Worm (Caenorhabditis elegans) whole organism, L4 larva: ENCODE measurements around the gene twk-44.

Experiments used
- F10B5.3 ChIP-seq: sonication (generic microtip); optimal IDR thresholded peaks from 2 replicates; lab custom pipeline; 2016; ENCODE audit warnings: mild to moderate bottlenecking, missing genetic modification characterization, missing compliant biosample characterization
- F49E8.2 ChIP-seq: sonication (generic microtip); optimal IDR thresholded peaks from 2 replicates; lab custom pipeline; 2016; ENCODE audit warnings: missing compliant biosample characterization, mild to moderate bottlenecking, missing genetic modification characterization, borderline replicate concordance
- R02D3.7 ChIP-seq: fragments of 150-350 bp; sonication (generic microtip); optimal IDR thresholded peaks from 3 replicates; lab custom pipeline; 2014; ENCODE audit warnings: missing biosample characterization, missing genetic modification characterization
- T20F7.1 ChIP-seq: fragments of 200-800 bp; sonication (Bioruptor generic); optimal IDR thresholded peaks from 2 replicates; lab custom pipeline; 2018; ENCODE audit warnings: mild to moderate bottlenecking, missing genetic modification characterization, missing compliant biosample characterization
- Y105C5A.15 ChIP-seq: fragments of 200-800 bp; sonication (Bioruptor generic); IDR thresholded peaks from 2 replicates; pipeline ENCODE4 v1.3.6; 2022; ENCODE audit warnings: missing genetic modification characterization, missing compliant biosample characterization
- Y48G9A.11 ChIP-seq: fragments of 200-800 bp; sonication (Bioruptor generic); IDR thresholded peaks from 2 replicates; pipeline ENCODE4 v1.3.6; 2022; ENCODE audit warnings: missing genetic modification reagents, missing genetic modification characterization, missing compliant biosample characterization
- Y5F2A.4 ChIP-seq: fragments of 200-800 bp; sonication (Bioruptor generic); optimal IDR thresholded peaks from 2 replicates; lab custom pipeline; 2018; ENCODE audit warnings: mild to moderate bottlenecking, missing genetic modification characterization, missing compliant biosample characterization
- Y75B8A.6 ChIP-seq: fragments of 200-800 bp; sonication (Bioruptor generic); IDR thresholded peaks from 2 replicates; pipeline ENCODE4 v1.3.6; 2022; ENCODE audit warnings: missing genetic modification reagents, missing genetic modification characterization, missing compliant biosample characterization
- aha-1 ChIP-seq: fragments of 150-350 bp; peaks from one replicate; lab custom pipeline; 2014; ENCODE audit warnings: missing biosample characterization, missing genetic modification characterization
- ama-1 ChIP-seq: fragments of 150-350 bp; optimal IDR thresholded peaks from 2 replicates; lab custom pipeline; 2014; ENCODE audit warnings: inconsistent platforms, mixed read lengths
- arid-1 ChIP-seq: fragments of 200-800 bp; sonication (Bioruptor generic); conservative IDR thresholded peaks from 2 replicates; pipeline ENCODE4 v1.3.6; 2022; ENCODE audit warnings: missing genetic modification reagents, missing genetic modification characterization, missing compliant biosample characterization
- attf-4 ChIP-seq: sonication (generic microtip); optimal IDR thresholded peaks from 3 replicates; lab custom pipeline; 2017; ENCODE audit warnings: missing biosample characterization, missing genetic modification characterization
- ceh-32 ChIP-seq: sonication (generic microtip); optimal IDR thresholded peaks from 2 replicates; lab custom pipeline; 2016; ENCODE audit warnings: mild to moderate bottlenecking, missing genetic modification characterization, missing compliant biosample characterization; ENCODE audit not compliant: poor library complexity
- ceh-44 ChIP-seq: fragments of 200-800 bp; sonication (Bioruptor generic); IDR thresholded peaks from 2 replicates; pipeline ENCODE4 v1.3.6; 2022; ENCODE audit warnings: missing genetic modification reagents, missing genetic modification characterization, missing compliant biosample characterization
- ceh-82 ChIP-seq: sonication (generic microtip); optimal IDR thresholded peaks from 2 replicates; lab custom pipeline; 2017; ENCODE audit warnings: missing biosample characterization, missing genetic modification characterization
- ces-1 ChIP-seq: fragments of 150-350 bp; sonication (generic microtip); optimal IDR thresholded peaks from 4 replicates; lab custom pipeline; 2014; ENCODE audit warnings: missing biosample characterization, missing genetic modification reagents, missing genetic modification characterization
- ctbp-1 ChIP-seq: fragments of 200-800 bp; sonication (Bioruptor generic); IDR thresholded peaks from 2 replicates; pipeline ENCODE4 v1.3.6; 2022; ENCODE audit warnings: missing genetic modification reagents, missing genetic modification characterization, missing compliant biosample characterization
- daf-16 ChIP-seq, 3 experiments: sonication (generic microtip); optimal IDR thresholded peaks; 2 replicates each; lab custom pipeline; 2016 to 2017; ENCODE audit warnings: missing genetic modification characterization in 3 of 3, missing genetic modification reagents in 3 of 3, mild to moderate bottlenecking in 2 of 3, missing compliant biosample characterization in 2 of 3, missing biosample characterization in 1 of 3, moderate library complexity in 1 of 3
- dmd-6 ChIP-seq: fragments of 200-800 bp; sonication (Bioruptor generic); IDR thresholded peaks from 2 replicates; pipeline ENCODE4 v1.3.6; 2022; ENCODE audit warnings: missing genetic modification reagents, missing genetic modification characterization, missing compliant biosample characterization
- duxl-1 ChIP-seq: sonication (generic microtip); optimal IDR thresholded peaks from 2 replicates; lab custom pipeline; 2016; ENCODE audit warnings: mild to moderate bottlenecking, missing genetic modification characterization, moderate library complexity, missing compliant biosample characterization; ENCODE audit not compliant: poor library complexity
- dve-1 ChIP-seq: sonication (generic microtip); optimal IDR thresholded peaks from 2 replicates; lab custom pipeline; 2017; ENCODE audit warnings: antibody characterized with exemption, mild to moderate bottlenecking, missing genetic modification characterization, missing compliant biosample characterization; ENCODE audit not compliant: insufficient read depth
- egl-43 ChIP-seq: fragments of 200-800 bp; sonication (Bioruptor generic); IDR thresholded peaks from 2 replicates; pipeline ENCODE4 v1.3.6; 2022; ENCODE audit warnings: missing genetic modification reagents, missing genetic modification characterization, missing compliant biosample characterization
- fkh-10 ChIP-seq: fragments of 150-350 bp; optimal IDR thresholded peaks from 2 replicates; lab custom pipeline; 2014; ENCODE audit warnings: missing biosample characterization, missing genetic modification reagents, missing genetic modification characterization
- gei-8 ChIP-seq: fragments of 200-800 bp; sonication (Bioruptor generic); optimal IDR thresholded peaks from 2 replicates; lab custom pipeline; 2018; ENCODE audit warnings: mild to moderate bottlenecking, missing genetic modification characterization, missing compliant biosample characterization
- hif-1 ChIP-seq, 2 experiments: sonication (generic microtip); optimal IDR thresholded peaks; 2 replicates each; lab custom pipeline; 2016 to 2017; ENCODE audit warnings: missing compliant biosample characterization in 2 of 2, missing genetic modification characterization in 2 of 2, missing genetic modification reagents in 2 of 2, missing genotype in 2 of 2, mild to moderate bottlenecking in 1 of 2
- hlh-11 ChIP-seq: fragments of 200-800 bp; sonication (Bioruptor generic); optimal IDR thresholded peaks from 2 replicates; lab custom pipeline; 2018; ENCODE audit warnings: mild to moderate bottlenecking, missing genetic modification characterization, missing compliant biosample characterization
- lim-7 ChIP-seq: fragments of 200-800 bp; sonication (Bioruptor generic); IDR thresholded peaks from 2 replicates; pipeline ENCODE4 v1.3.6; 2022; ENCODE audit warnings: missing genetic modification characterization, missing compliant biosample characterization
- lin-1 ChIP-seq: fragments of 200-800 bp; sonication (Bioruptor generic); IDR thresholded peaks from 2 replicates; pipeline ENCODE4 v1.3.6; 2022; ENCODE audit warnings: missing genetic modification reagents, missing genetic modification characterization, missing compliant biosample characterization
- madf-5 ChIP-seq, 2 experiments: fragments of 200-800 bp; sonication (Bioruptor generic); IDR thresholded peaks; 2 replicates each; pipeline ENCODE4 v1.3.6; 2022; ENCODE audit warnings: missing compliant biosample characterization in 2 of 2, missing genetic modification characterization in 2 of 2
- mdl-1 ChIP-seq, 2 experiments: fragments of 150-350 bp in 1 of 2; sonication (generic microtip) in 1 of 2; optimal IDR thresholded peaks; 2 replicates each; lab custom pipeline; 2014 to 2017; ENCODE audit warnings: missing biosample characterization in 2 of 2, missing genetic modification characterization in 2 of 2
- mes-2 ChIP-seq: sonication (generic microtip); optimal IDR thresholded peaks from 2 replicates; lab custom pipeline; 2016; ENCODE audit warnings: missing genotype, mild to moderate bottlenecking, missing genetic modification characterization, missing compliant biosample characterization; ENCODE audit not compliant: poor library complexity, severe bottlenecking
- mxl-2 ChIP-seq: fragments of 200-800 bp; sonication (Bioruptor generic); conservative IDR thresholded peaks from 2 replicates; pipeline ENCODE4 v1.3.6; 2022; ENCODE audit warnings: missing genetic modification reagents, missing genetic modification characterization, missing compliant biosample characterization
- nhr-10 ChIP-seq: fragments of 150-350 bp; optimal IDR thresholded peaks from 2 replicates; lab custom pipeline; 2014; ENCODE audit warnings: missing biosample characterization, missing genetic modification characterization
- nhr-102 ChIP-seq: sonication (generic microtip); optimal IDR thresholded peaks from 2 replicates; lab custom pipeline; 2016; ENCODE audit warnings: mild to moderate bottlenecking, missing genetic modification characterization, moderate library complexity, missing compliant biosample characterization
- nhr-111 ChIP-seq: fragments of 200-800 bp; sonication (Bioruptor generic); optimal IDR thresholded peaks from 2 replicates; lab custom pipeline; 2018; ENCODE audit warnings: mild to moderate bottlenecking, missing genetic modification characterization, missing compliant biosample characterization
- nhr-25 ChIP-seq: sonication (generic microtip); optimal IDR thresholded peaks from 2 replicates; lab custom pipeline; 2017; ENCODE audit warnings: missing genetic modification characterization, mild to moderate bottlenecking, missing compliant biosample characterization, antibody characterized with exemption, moderate library complexity, borderline replicate concordance; ENCODE audit not compliant: insufficient read depth
- nhr-48 ChIP-seq: sonication (generic microtip); optimal IDR thresholded peaks from 2 replicates; lab custom pipeline; 2016; ENCODE audit warnings: mild to moderate bottlenecking, missing genetic modification characterization, missing compliant biosample characterization
- nhr-6 ChIP-seq: fragments of 150-350 bp; optimal IDR thresholded peaks from 2 replicates; lab custom pipeline; 2014; ENCODE audit warnings: missing biosample characterization, missing genetic modification characterization
- pqm-1 ChIP-seq: sonication (generic microtip); optimal IDR thresholded peaks from 2 replicates; lab custom pipeline; 2017; ENCODE audit warnings: missing biosample characterization, missing genetic modification characterization
- rbr-2 ChIP-seq: sonication (generic microtip); optimal IDR thresholded peaks from 2 replicates; lab custom pipeline; 2016; ENCODE audit warnings: missing genotype, missing genetic modification characterization, missing compliant biosample characterization
- skn-1 ChIP-seq: fragments of 150-350 bp; optimal IDR thresholded peaks from 2 replicates; lab custom pipeline; 2014; ENCODE audit warnings: missing biosample characterization, missing genetic modification characterization
- snpc-4 ChIP-seq: fragments of 150-350 bp; optimal IDR thresholded peaks from 2 replicates; lab custom pipeline; 2014; ENCODE audit warnings: missing biosample characterization, missing genetic modification characterization
- spr-1 ChIP-seq: sonication (generic microtip); optimal IDR thresholded peaks from 2 replicates; lab custom pipeline; 2016; ENCODE audit warnings: mild to moderate bottlenecking, missing genetic modification characterization, missing compliant biosample characterization
- tag-97 ChIP-seq: fragments of 200-800 bp; sonication (Bioruptor generic); IDR thresholded peaks from 2 replicates; pipeline ENCODE4 v1.3.6; 2022; ENCODE audit warnings: missing genetic modification characterization, missing compliant biosample characterization
- unc-130 ChIP-seq: sonication (generic microtip); optimal IDR thresholded peaks from 2 replicates; lab custom pipeline; 2016; ENCODE audit warnings: missing genetic modification reagents, missing genetic modification characterization, missing compliant biosample characterization
- unc-62 ChIP-seq, 3 experiments: fragments of 150-350 bp in 1 of 3; sonication (generic microtip); optimal IDR thresholded peaks in 2 of 3; peaks in 1 of 3; 1 replicate in 1 of 3; 2 replicates in 2 of 3; lab custom pipeline; 2014 to 2017; ENCODE audit warnings: missing biosample characterization in 3 of 3, missing genetic modification characterization in 3 of 3, missing genetic modification reagents in 3 of 3, missing genotype in 1 of 3
- vab-7 ChIP-seq: fragments of 200-800 bp; sonication (Bioruptor generic); IDR thresholded peaks from 2 replicates; pipeline ENCODE4 v1.3.6; 2022; ENCODE audit warnings: missing genetic modification reagents, missing genetic modification characterization, missing compliant biosample characterization
- zag-1 ChIP-seq: fragments of 150-350 bp; optimal IDR thresholded peaks from 2 replicates; lab custom pipeline; 2014; ENCODE audit warnings: missing biosample characterization, missing genetic modification characterization
- zfp-2 ChIP-seq: sonication (generic microtip); optimal IDR thresholded peaks from 2 replicates; lab custom pipeline; 2016; ENCODE audit warnings: mild to moderate bottlenecking, missing genetic modification characterization, missing compliant biosample characterization
- zfp-3 ChIP-seq: fragments of 200-800 bp; sonication (Bioruptor generic); conservative IDR thresholded peaks from 2 replicates; pipeline ENCODE4 v1.3.6; 2022; ENCODE audit warnings: missing genetic modification reagents, missing genetic modification characterization, missing compliant biosample characterization

The twk-44 gene

ce11 chrX:11661625-11662024, 34.7 kb upstream of the twk-44 start, which contains the start of gene sfxn-1.5 (continued):
- TF ChIP-seq daf-16 (GFP tag; optimal IDR thresholded peaks at IDR 0.05; lab: Kevin White, UChicago) (no peak), daf-16 (tag; optimal IDR thresholded peaks at IDR 0.05; lab: Kevin White, UChicago) (peak; percentile 98), zag-1 (tag; lab: Kevin White, UChicago) (no peak), ceh-32 (tag; lab: Kevin White, UChicago) (no peak), nhr-102 (tag; lab: Kevin White, UChicago) (peak; percentile 13), rbr-2 (tag; lab: Kevin White, UChicago) (no peak), egl-43 (GFP tag; lab: Robert Waterston, UW) (no peak), mes-2 (tag; lab: Kevin White, UChicago) (peak; percentile 39), ces-1 (GFP tag; lab: Kevin White, UChicago) (no peak), mdl-1 (tag; optimal IDR thresholded peaks at IDR 0.05; lab: Kevin White, UChicago) (peak in 1 of 2 experiments; percentile 83), dmd-6 (GFP tag; lab: Robert Waterston, UW) (peak; percentile 95), mxl-2 (GFP tag; lab: Robert Waterston, UW) (no peak), Y5F2A.4 (GFP tag; lab: Kevin White, UChicago) (no peak), fkh-10 (GFP tag; lab: Kevin White, UChicago) (no peak), lin-1 (GFP tag; lab: Robert Waterston, UW) (peak; percentile 75), ceh-44 (GFP tag; lab: Robert Waterston, UW) (no peak), duxl-1 (tag; lab: Kevin White, UChicago) (no peak), Y75B8A.6 (no peak), nhr-10 (tag; lab: Kevin White, UChicago) (peak; percentile 58), unc-130 (no peak), gei-8 (no peak), Y48G9A.11 (GFP tag; lab: Robert Waterston, UW) (no peak), nhr-25 (tag; lab: Kevin White, UChicago) (no peak), pqm-1 (tag; lab: Kevin White, UChicago) (peak; percentile 97), vab-7 (GFP tag; lab: Robert Waterston, UW) (no peak), hif-1 (tag; optimal IDR thresholded peaks at IDR 0.05; lab: Kevin White, UChicago) (peak in 1 of 2 experiments; percentile 23), nhr-111 (GFP tag; lab: Kevin White, UChicago) (no peak), dve-1 (tag; lab: Kevin White, UChicago) (peak; percentile 95), aha-1 (tag; lab: Kevin White, UChicago) (peak; percentile 32), zfp-3 (GFP tag; lab: Robert Waterston, UW) (no peak), F49E8.2 (tag; lab: Kevin White, UChicago) (no peak), Y105C5A.15 (GFP tag; lab: Robert Waterston, UW) (no peak), R02D3.7 (tag; lab: Kevin White, UChicago) (no peak), hlh-11 (tag; lab: Kevin White, UChicago) (peak; percentile 82), T20F7.1 (GFP tag; lab: Kevin White, UChicago) (peak; percentile 6), spr-1 (no peak), zfp-2 (tag; lab: Kevin White, UChicago) (no peak), lim-7 (GFP tag; lab: Robert Waterston, UW) (no peak), ama-1 (no peak), nhr-48 (tag; lab: Kevin White, UChicago) (peak; percentile 84), ctbp-1 (no peak), unc-62 (GFP tag; optimal IDR thresholded peaks at IDR 0.05 in 1 of 2; lab: Kevin White, UChicago) (no peak), unc-62 (tag; optimal IDR thresholded peaks at IDR 0.05; lab: Kevin White, UChicago) (no peak), ceh-82 (no peak), madf-5 (GFP tag; IDR thresholded peaks at IDR 0.05; lab: Robert Waterston, UW) (no peak), skn-1 (no peak), tag-97 (GFP tag; lab: Robert Waterston, UW) (no peak), attf-4 (tag; lab: Kevin White, UChicago) (no peak), arid-1 (GFP tag; lab: Robert Waterston, UW) (no peak), nhr-6 (tag; lab: Kevin White, UChicago) (peak; percentile 37), snpc-4 (tag; lab: Kevin White, UChicago) (no peak), F10B5.3 (tag; lab: Kevin White, UChicago) (no peak)
